Fruit fly (Drosophila melanogaster) whole organism, adult: ENCODE results near the gene CG5026.

Experiments used
- CG11617 ChIP-seq: fragments of 200-800 bp; sonication (Bioruptor generic); optimal IDR thresholded peaks from 2 replicates; lab custom pipeline; 2017; ENCODE audit warnings: mild to moderate bottlenecking, missing biosample characterization, missing genetic modification reagents, missing genetic modification characterization
- CG12768 ChIP-seq: fragments of 200-800 bp; sonication (Bioruptor generic); optimal IDR thresholded peaks from 2 replicates; lab custom pipeline; 2017; ENCODE audit warnings: missing biosample characterization, missing genetic modification characterization, mild to moderate bottlenecking, moderate library complexity, missing genetic modification reagents
- CG14711 ChIP-seq: fragments of 200-800 bp; sonication (Bioruptor generic); optimal IDR thresholded peaks from 2 replicates; lab custom pipeline; 2018; ENCODE audit warnings: missing biosample characterization, mild to moderate bottlenecking, missing genetic modification characterization, moderate library complexity
- CG1620 ChIP-seq: fragments of 200-800 bp; sonication (Bioruptor generic); optimal IDR thresholded peaks from 2 replicates; lab custom pipeline; 2016; ENCODE audit warnings: missing biosample characterization, missing genetic modification characterization
- CG33017 ChIP-seq: fragments of 200-800 bp; sonication (Bioruptor generic); optimal IDR thresholded peaks from 2 replicates; lab custom pipeline; 2018; ENCODE audit warnings: missing biosample characterization, mild to moderate bottlenecking, missing genetic modification characterization, moderate library complexity
- CG5204 ChIP-seq: fragments of 200-800 bp; sonication (Bioruptor generic); optimal IDR thresholded peaks from 2 replicates; lab custom pipeline; 2016; ENCODE audit warnings: missing biosample characterization, missing genetic modification characterization
- CG7045 ChIP-seq: fragments of 200-800 bp; sonication (Bioruptor generic); optimal IDR thresholded peaks from 2 replicates; lab custom pipeline; 2017; ENCODE audit warnings: missing biosample characterization, mild to moderate bottlenecking, missing genetic modification characterization
- CG7101 ChIP-seq: fragments of 200-800 bp; sonication (Bioruptor generic); optimal IDR thresholded peaks from 2 replicates; lab custom pipeline; 2018; ENCODE audit warnings: missing biosample characterization, mild to moderate bottlenecking, missing genetic modification characterization, moderate library complexity
- Clk ChIP-seq: fragments of 200-800 bp; sonication (Bioruptor generic); optimal IDR thresholded peaks from 2 replicates; lab custom pipeline; 2017; ENCODE audit warnings: missing biosample characterization, missing genetic modification characterization
- Crg-1 ChIP-seq: fragments of 200-800 bp; sonication (Bioruptor generic); optimal IDR thresholded peaks from 2 replicates; lab custom pipeline; 2016; ENCODE audit warnings: missing biosample characterization, missing genetic modification characterization
- Hr96 ChIP-seq: fragments of 200-800 bp; sonication (Bioruptor generic); optimal IDR thresholded peaks from 2 replicates; lab custom pipeline; 2016; ENCODE audit warnings: missing biosample characterization, missing genetic modification characterization
- Mnt ChIP-seq: fragments of 200-800 bp; sonication (Bioruptor generic); optimal IDR thresholded peaks from 2 replicates; lab custom pipeline; 2016; ENCODE audit warnings: missing biosample characterization, mild to moderate bottlenecking, missing genetic modification characterization
- bab1 ChIP-seq: fragments of 200-800 bp; sonication (Bioruptor generic); optimal IDR thresholded peaks from 3 replicates; lab custom pipeline; 2019; ENCODE audit warnings: missing biosample characterization, mild to moderate bottlenecking, missing genetic modification characterization, moderate library complexity
- cic ChIP-seq: fragments of 200-800 bp; sonication (Bioruptor generic); optimal IDR thresholded peaks from 2 replicates; lab custom pipeline; 2017; ENCODE audit warnings: missing biosample characterization, mild to moderate bottlenecking, missing genetic modification characterization, moderate library complexity
- cnc ChIP-seq, 2 experiments: fragments of >200 bp; optimal IDR thresholded peaks; 2 replicates each; lab custom pipeline; 2017
- kay ChIP-seq: fragments of 200-800 bp; sonication (Bioruptor generic); peaks from one replicate; lab custom pipeline; 2016; ENCODE audit warnings: missing biosample characterization, missing genetic modification characterization, borderline replicate concordance
- ovo ChIP-seq: fragments of 200-800 bp; sonication (Bioruptor generic); optimal IDR thresholded peaks from 2 replicates; lab custom pipeline; 2016; ENCODE audit warnings: missing biosample characterization, missing genetic modification characterization
- pad ChIP-seq: fragments of 200-800 bp; sonication (Bioruptor generic); optimal IDR thresholded peaks from 3 replicates; lab custom pipeline; 2017; ENCODE audit warnings: missing biosample characterization, missing genetic modification characterization, mild to moderate bottlenecking, moderate library complexity, missing genetic modification reagents
- tj ChIP-seq: fragments of 200-800 bp; sonication (Bioruptor generic); optimal IDR thresholded peaks from 3 replicates; lab custom pipeline; 2017; ENCODE audit warnings: missing biosample characterization, mild to moderate bottlenecking, missing genetic modification characterization, moderate library complexity
- toe ChIP-seq: fragments of 200-800 bp; sonication (Bioruptor generic); optimal IDR thresholded peaks from 2 replicates; lab custom pipeline; 2016; ENCODE audit warnings: missing biosample characterization, missing genetic modification characterization

CG5026 gene

DNA sequence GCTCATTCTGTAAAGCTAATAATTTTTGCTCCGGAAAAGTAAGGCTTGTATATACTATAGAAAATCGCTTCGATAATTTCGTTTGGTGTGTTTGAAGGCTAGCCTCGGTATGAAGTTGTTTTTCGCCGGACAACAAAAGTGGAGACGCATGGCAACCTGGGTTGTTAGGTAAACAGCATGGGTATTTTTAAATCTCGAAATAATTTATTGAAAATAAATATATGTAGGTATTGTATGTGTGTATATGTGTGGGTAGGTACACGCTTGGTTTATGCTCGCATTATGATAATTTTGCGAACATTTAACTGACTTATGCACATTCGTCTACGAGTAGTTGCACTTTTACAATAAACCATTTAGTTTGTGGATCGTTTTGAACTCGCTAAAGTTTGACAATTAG, 21.8 kb downstream of the CG5026 start, which contains the start of gene CG5280:
Gene CG5280 (minus strand): TSS at position 101 of the 400 bp plus-strand sequence.
- no peak for TF ChIP-seq toe (GFP tag; lab: Kevin White, UChicago)
- TF ChIP-seq kay, result peak; percentile 76

DNA sequence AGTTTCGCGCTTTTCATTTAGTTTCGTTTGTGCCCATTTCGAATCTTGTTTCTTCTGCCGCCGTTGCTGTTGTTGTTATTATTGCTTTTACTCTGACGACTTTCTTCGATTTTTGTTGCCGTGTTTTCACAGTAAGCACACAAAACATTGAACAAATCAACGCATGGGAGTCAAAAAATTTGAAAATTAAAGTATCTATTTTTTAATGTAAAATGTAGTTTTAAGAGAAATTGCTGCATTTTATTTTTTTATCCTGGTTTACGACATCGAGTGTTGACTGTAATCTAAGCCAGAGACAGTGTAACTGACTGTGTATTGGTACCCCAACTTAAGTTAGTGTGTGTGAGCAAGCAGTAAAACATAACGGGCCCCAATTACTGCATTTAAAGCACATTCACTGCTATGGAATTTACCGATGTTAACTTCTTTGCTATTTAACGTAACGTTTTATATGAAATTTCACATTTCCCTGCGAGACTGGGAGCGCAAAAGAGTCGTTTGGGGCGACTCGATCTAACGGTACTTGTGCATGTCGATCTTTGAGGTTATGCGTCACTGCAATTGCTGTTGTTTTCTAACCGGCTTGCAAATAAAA, 27.9 kb downstream of the CG5026 start:
- TF ChIP-seq bab1 (GFP tag; lab: Kevin White, UChicago) (peak; percentile 96), CG14711 (tag; lab: Kevin White, UChicago) (peak; percentile 89), Crg-1 (GFP tag; lab: Kevin White, UChicago) (peak; percentile 37), CG7045 (GFP tag; lab: Kevin White, UChicago) (peak; percentile 64), Hr96 (GFP tag; lab: Kevin White, UChicago) (no peak), CG11617 (GFP tag; lab: Kevin White, UChicago) (peak; percentile 64), CG1620 (GFP tag; lab: Kevin White, UChicago) (peak; percentile 74), CG5204 (GFP tag; lab: Kevin White, UChicago) (no peak), CG7101 (tag; lab: Kevin White, UChicago) (peak; percentile 90), toe (GFP tag; lab: Kevin White, UChicago) (no peak), Clk (GFP tag; lab: Kevin White, UChicago) (peak; percentile 51), cnc (optimal IDR thresholded peaks at IDR 0.05; lab: Kevin White, UChicago) (no peak), tj (GFP tag; lab: Kevin White, UChicago) (peak; percentile 33), pad (GFP tag; lab: Kevin White, UChicago) (peak; percentile 80), Mnt (peak; percentile 57), cic (GFP tag; lab: Kevin White, UChicago) (no peak), ovo (peak; percentile 96), CG12768 (peak; percentile 59), kay (no peak), CG33017 (tag; lab: Kevin White, UChicago) (peak; percentile 90)

DNA sequence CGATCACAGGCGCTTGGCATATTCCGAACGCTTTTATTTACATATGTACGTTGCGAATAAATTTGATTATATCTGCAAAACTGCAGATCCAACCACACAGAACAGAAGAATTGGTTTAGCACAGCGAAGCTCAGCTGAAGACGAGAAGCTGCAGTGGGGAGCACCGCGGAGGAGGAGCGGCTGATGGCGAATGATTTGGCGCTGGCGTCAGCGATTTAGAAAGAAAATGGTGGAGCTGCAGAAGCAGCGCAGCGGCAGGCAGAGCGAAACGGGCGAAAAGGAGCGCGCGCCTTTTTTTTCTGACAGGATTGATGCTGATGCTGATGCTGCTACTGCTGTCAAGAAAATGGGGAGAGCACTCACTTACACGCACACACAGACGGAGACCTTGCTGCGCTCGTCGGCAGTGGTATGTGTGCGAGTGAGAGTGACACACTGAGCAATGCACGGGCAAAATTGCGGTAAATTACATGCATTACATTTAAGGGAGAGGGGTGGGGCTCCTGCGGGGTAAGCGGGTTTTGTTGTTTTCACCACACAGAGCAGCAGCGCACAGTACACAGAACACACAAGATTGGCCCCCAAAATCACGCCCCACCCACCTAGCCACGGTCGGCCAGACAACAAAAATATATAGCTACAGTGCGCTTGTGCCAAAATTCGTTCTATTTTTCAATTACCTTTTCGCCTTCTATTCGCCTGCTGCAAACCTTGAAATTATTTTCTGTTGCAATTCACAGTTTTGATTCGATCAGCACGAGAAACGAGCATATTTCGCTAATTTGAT, 28.8 kb downstream of the CG5026 start:
- no peak for TF ChIP-seq Mnt
- no peak for TF ChIP-seq kay
- TF ChIP-seq CG1620 (GFP tag; lab: Kevin White, UChicago), result no peak
- peak; percentile 49 for TF ChIP-seq CG12768
- TF ChIP-seq CG7101 (tag; lab: Kevin White, UChicago), result no peak
- no peak for TF ChIP-seq Crg-1 (GFP tag; lab: Kevin White, UChicago)
- no peak for TF ChIP-seq toe (GFP tag; lab: Kevin White, UChicago)
- no peak for TF ChIP-seq CG14711 (tag; lab: Kevin White, UChicago)
- no peak for TF ChIP-seq Clk (GFP tag; lab: Kevin White, UChicago)
- no peak for TF ChIP-seq bab1 (GFP tag; lab: Kevin White, UChicago)
- no peak for TF ChIP-seq Hr96 (GFP tag; lab: Kevin White, UChicago)
- TF ChIP-seq cnc (optimal IDR thresholded peaks at IDR 0.05; lab: Kevin White, UChicago), result no peak
- no peak for TF ChIP-seq CG5204 (GFP tag; lab: Kevin White, UChicago)
- TF ChIP-seq tj (GFP tag; lab: Kevin White, UChicago), result peak; percentile 91
- TF ChIP-seq CG11617 (GFP tag; lab: Kevin White, UChicago), result peak; percentile 55
- TF ChIP-seq ovo, result peak; percentile 85
- peak; percentile 42 for TF ChIP-seq cic (GFP tag; lab: Kevin White, UChicago)
- TF ChIP-seq CG7045 (GFP tag; lab: Kevin White, UChicago), result no peak
- TF ChIP-seq CG33017 (tag; lab: Kevin White, UChicago), result no peak
- peak; percentile 99 for TF ChIP-seq pad (GFP tag; lab: Kevin White, UChicago)

DNA sequence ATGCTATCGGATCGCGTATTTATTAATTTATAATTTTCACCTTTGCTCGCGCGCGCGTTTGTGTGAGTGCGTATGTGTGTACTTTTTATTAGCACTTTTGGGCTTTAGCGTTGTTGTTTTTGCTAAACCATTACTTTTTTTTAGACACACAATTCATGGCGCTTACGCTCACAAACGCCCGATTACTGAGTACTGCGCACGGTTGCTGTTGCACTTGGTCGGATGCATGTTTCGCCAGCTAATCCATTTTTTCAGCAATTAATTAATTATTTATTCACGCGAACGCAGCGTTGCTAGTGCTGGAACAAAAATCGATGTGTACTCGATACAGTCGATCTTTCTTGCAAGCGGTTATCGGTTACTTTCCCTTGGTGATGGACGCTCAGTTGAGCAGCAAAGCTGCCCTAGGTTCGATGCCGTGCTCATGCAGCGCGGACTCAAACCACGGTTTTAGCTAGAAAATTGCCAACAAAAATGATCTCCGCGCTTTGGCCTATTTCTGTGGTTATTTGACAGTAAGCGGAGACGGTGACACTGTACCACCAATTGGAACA, 29.4 kb downstream of the CG5026 start, which contains the start of the genes smg and CG5087:
Gene smg (minus strand): TSS at position 304 of the 554 bp plus-strand sequence.
Gene CG5087 (plus strand): TSS at position 499 of the 554 bp plus-strand sequence.
- peak; percentile 55 for TF ChIP-seq Mnt
- no peak for TF ChIP-seq Clk (GFP tag; lab: Kevin White, UChicago)
- no peak for TF ChIP-seq CG12768
- no peak for TF ChIP-seq cnc (optimal IDR thresholded peaks at IDR 0.05; lab: Kevin White, UChicago)
- TF ChIP-seq pad (GFP tag; lab: Kevin White, UChicago), result no peak
- peak; percentile 62 for TF ChIP-seq CG1620 (GFP tag; lab: Kevin White, UChicago)
- TF ChIP-seq CG11617 (GFP tag; lab: Kevin White, UChicago), result peak; percentile 4
- TF ChIP-seq bab1 (GFP tag; lab: Kevin White, UChicago), result peak; percentile 74
- TF ChIP-seq CG7101 (tag; lab: Kevin White, UChicago), result no peak
- no peak for TF ChIP-seq CG5204 (GFP tag; lab: Kevin White, UChicago)
- TF ChIP-seq cic (GFP tag; lab: Kevin White, UChicago), result no peak
- peak; percentile 6 for TF ChIP-seq CG14711 (tag; lab: Kevin White, UChicago)
- no peak for TF ChIP-seq CG33017 (tag; lab: Kevin White, UChicago)
- TF ChIP-seq ovo, result peak; percentile 57
- TF ChIP-seq Hr96 (GFP tag; lab: Kevin White, UChicago), result no peak
- TF ChIP-seq tj (GFP tag; lab: Kevin White, UChicago), result peak; percentile 17
- no peak for TF ChIP-seq kay
- TF ChIP-seq Crg-1 (GFP tag; lab: Kevin White, UChicago), result no peak
- TF ChIP-seq toe (GFP tag; lab: Kevin White, UChicago), result peak; percentile 46
- no peak for TF ChIP-seq CG7045 (GFP tag; lab: Kevin White, UChicago)

DNA sequence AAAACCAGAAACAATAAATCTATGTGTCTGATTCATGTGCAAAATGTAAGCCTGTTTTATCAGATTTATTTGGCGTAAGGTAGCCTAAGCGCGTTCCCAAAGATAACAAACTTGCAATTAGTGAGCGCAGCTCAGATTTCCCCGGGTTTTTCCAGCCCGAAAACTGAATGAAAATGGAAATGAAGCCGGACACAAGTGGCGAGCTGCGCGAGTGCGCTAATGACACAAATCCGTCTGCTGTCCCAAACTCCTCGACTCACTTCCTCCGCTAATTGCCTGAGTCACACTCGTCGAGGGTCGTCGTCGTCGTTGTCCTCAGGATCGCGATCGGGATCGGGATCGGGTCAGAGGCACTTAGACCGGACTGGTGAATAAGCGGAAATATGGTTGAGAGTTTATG, 34.2 kb downstream of the CG5026 start:
- TF ChIP-seq Hr96 (GFP tag; lab: Kevin White, UChicago), result no peak
- no peak for TF ChIP-seq kay
- no peak for TF ChIP-seq CG7045 (GFP tag; lab: Kevin White, UChicago)
- TF ChIP-seq Clk (GFP tag; lab: Kevin White, UChicago), result no peak
- no peak for TF ChIP-seq tj (GFP tag; lab: Kevin White, UChicago)
- no peak for TF ChIP-seq CG11617 (GFP tag; lab: Kevin White, UChicago)
- no peak for TF ChIP-seq bab1 (GFP tag; lab: Kevin White, UChicago)
- TF ChIP-seq cic (GFP tag; lab: Kevin White, UChicago), result no peak
- TF ChIP-seq CG33017 (tag; lab: Kevin White, UChicago), result no peak
- TF ChIP-seq CG14711 (tag; lab: Kevin White, UChicago), result no peak
- TF ChIP-seq toe (GFP tag; lab: Kevin White, UChicago), result no peak
- no peak for TF ChIP-seq ovo
- no peak for TF ChIP-seq CG7101 (tag; lab: Kevin White, UChicago)
- TF ChIP-seq cnc (optimal IDR thresholded peaks at IDR 0.05; lab: Kevin White, UChicago), result no peak
